Worm (Caenorhabditis elegans) whole organism, late embryonic: Measurements from ENCODE around the gene Y73C8C.12.
"Not testable (repeated sequence)": the region's sequence is repeated elsewhere in the genome, so short reads cannot be mapped to it uniquely, and the experiment has no call there.

ENCODE experiments used
- C38D4.7 ChIP-seq: fragments of 200-800 bp; sonication (Bioruptor generic); optimal IDR thresholded peaks from 2 replicates; lab custom pipeline; 2018; ENCODE audit warnings: mild to moderate bottlenecking, missing genetic modification characterization, moderate library complexity, missing compliant biosample characterization
- K02D7.2 ChIP-seq: sonication (generic microtip); optimal IDR thresholded peaks from 2 replicates; lab custom pipeline; 2017; ENCODE audit warnings: mild to moderate bottlenecking, missing genetic modification characterization, missing compliant biosample characterization
- K09A11.1 ChIP-seq: sonication (generic microtip); optimal IDR thresholded peaks from 2 replicates; lab custom pipeline; 2017; ENCODE audit warnings: antibody characterized with exemption, mild to moderate bottlenecking, missing genetic modification characterization, missing compliant biosample characterization; ENCODE audit not compliant: insufficient read depth
- ama-1 ChIP-seq: fragments of 150-350 bp; optimal IDR thresholded peaks from 2 replicates; lab custom pipeline; 2014
- ceh-18 ChIP-seq: sonication (generic microtip); optimal IDR thresholded peaks from 2 replicates; lab custom pipeline; 2016; ENCODE audit warnings: missing genetic modification characterization, missing compliant biosample characterization
- ceh-24 ChIP-seq: sonication (generic microtip); optimal IDR thresholded peaks from 2 replicates; lab custom pipeline; 2016; ENCODE audit warnings: mild to moderate bottlenecking, missing genetic modification characterization, missing compliant biosample characterization
- ceh-30 ChIP-seq: fragments of 150-350 bp; optimal IDR thresholded peaks from 2 replicates; lab custom pipeline; 2014; ENCODE audit warnings: missing biosample characterization, missing genetic modification characterization
- ceh-6 ChIP-seq: fragments of 200-800 bp; sonication (Bioruptor generic); optimal IDR thresholded peaks from 2 replicates; lab custom pipeline; 2018; ENCODE audit warnings: mild to moderate bottlenecking, missing genetic modification characterization, missing compliant biosample characterization
- dmd-4 ChIP-seq: sonication (generic microtip); optimal IDR thresholded peaks from 2 replicates; lab custom pipeline; 2016; ENCODE audit warnings: borderline replicate concordance, missing genetic modification characterization, missing compliant biosample characterization
- elt-2 ChIP-seq: sonication (generic microtip); optimal IDR thresholded peaks from 2 replicates; lab custom pipeline; 2016; ENCODE audit warnings: missing genetic modification reagents, missing genetic modification characterization, missing compliant biosample characterization
- elt-4 ChIP-seq: sonication (generic microtip); optimal IDR thresholded peaks from 2 replicates; lab custom pipeline; 2016; ENCODE audit warnings: missing genetic modification characterization, missing compliant biosample characterization
- ets-4 ChIP-seq: sonication (generic microtip); optimal IDR thresholded peaks from 2 replicates; lab custom pipeline; 2016; ENCODE audit warnings: missing genetic modification characterization, missing compliant biosample characterization
- fax-1 ChIP-seq: sonication (generic microtip); optimal IDR thresholded peaks from 2 replicates; lab custom pipeline; 2016; ENCODE audit warnings: missing genotype, missing genetic modification characterization, missing compliant biosample characterization
- fkh-10 ChIP-seq: fragments of 150-350 bp; optimal IDR thresholded peaks from 2 replicates; lab custom pipeline; 2014; ENCODE audit warnings: missing biosample characterization, missing genetic modification reagents, missing genetic modification characterization
- fkh-6 ChIP-seq: sonication (generic microtip); optimal IDR thresholded peaks from 2 replicates; lab custom pipeline; 2016; ENCODE audit warnings: missing genetic modification characterization, missing compliant biosample characterization
- hlh-6 ChIP-seq: sonication (generic microtip); optimal IDR thresholded peaks from 2 replicates; lab custom pipeline; 2016; ENCODE audit warnings: missing genotype, missing genetic modification characterization, missing compliant biosample characterization
- hlh-8 ChIP-seq: sonication (generic microtip); optimal IDR thresholded peaks from 2 replicates; lab custom pipeline; 2016; ENCODE audit warnings: missing genotype, missing genetic modification characterization, missing compliant biosample characterization
- lim-6 ChIP-seq: sonication (generic microtip); optimal IDR thresholded peaks from 2 replicates; lab custom pipeline; 2016; ENCODE audit warnings: missing genetic modification characterization, missing compliant biosample characterization
- lin-11 ChIP-seq: fragments of 200-800 bp; sonication (Bioruptor generic); optimal IDR thresholded peaks from 2 replicates; lab custom pipeline; 2018; ENCODE audit warnings: mild to moderate bottlenecking, missing genetic modification characterization, missing compliant biosample characterization
- madf-2 ChIP-seq: sonication (generic microtip); optimal IDR thresholded peaks from 2 replicates; lab custom pipeline; 2017; ENCODE audit warnings: missing genetic modification characterization, missing compliant biosample characterization
- mec-3 ChIP-seq: sonication (generic microtip); optimal IDR thresholded peaks from 2 replicates; lab custom pipeline; 2016; ENCODE audit warnings: borderline replicate concordance, missing genetic modification characterization, missing compliant biosample characterization
- nfya-1 ChIP-seq: sonication (generic microtip); optimal IDR thresholded peaks from 2 replicates; lab custom pipeline; 2017; ENCODE audit warnings: missing genetic modification characterization, mild to moderate bottlenecking, missing compliant biosample characterization, antibody characterized with exemption, moderate library complexity
- nhr-11 ChIP-seq: fragments of 150-350 bp; optimal IDR thresholded peaks from 2 replicates; lab custom pipeline; 2014; ENCODE audit warnings: missing biosample characterization, missing genetic modification characterization
- odd-2 ChIP-seq: sonication (generic microtip); optimal IDR thresholded peaks from 2 replicates; lab custom pipeline; 2017; ENCODE audit warnings: antibody characterized with exemption, mild to moderate bottlenecking, missing genetic modification characterization, missing compliant biosample characterization
- pat-9 ChIP-seq: fragments of 200-800 bp; sonication (Bioruptor generic); optimal IDR thresholded peaks from 2 replicates; lab custom pipeline; 2018; ENCODE audit warnings: mild to moderate bottlenecking, missing genetic modification characterization, moderate library complexity, missing compliant biosample characterization
- pax-1 ChIP-seq: fragments of 150-350 bp; optimal IDR thresholded peaks from 2 replicates; lab custom pipeline; 2014; ENCODE audit warnings: missing biosample characterization, missing genetic modification characterization
- pha-4 ChIP-seq: fragments of 150-350 bp; optimal IDR thresholded peaks from 2 replicates; lab custom pipeline; 2018; ENCODE audit warnings: missing biosample characterization, missing genetic modification reagents, missing genetic modification characterization
- pqm-1 ChIP-seq: sonication (generic microtip); optimal IDR thresholded peaks from 2 replicates; lab custom pipeline; 2016; ENCODE audit warnings: missing genetic modification characterization, missing compliant biosample characterization
- pros-1 ChIP-seq: fragments of 150-350 bp; optimal IDR thresholded peaks from 2 replicates; lab custom pipeline; 2014; ENCODE audit warnings: missing biosample characterization, missing genetic modification reagents, missing genetic modification characterization
- sox-2 ChIP-seq: fragments of 200-800 bp; sonication (Bioruptor generic); IDR thresholded peaks from 2 replicates; pipeline ENCODE4 v1.3.6; 2022; ENCODE audit warnings: missing genetic modification reagents, missing genetic modification characterization, missing compliant biosample characterization
- sox-4 ChIP-seq: sonication (generic microtip); optimal IDR thresholded peaks from 2 replicates; lab custom pipeline; 2017; ENCODE audit warnings: mild to moderate bottlenecking, missing genetic modification characterization, inconsistent platforms, missing compliant biosample characterization
- syd-9 ChIP-seq: sonication (generic microtip); optimal IDR thresholded peaks from 2 replicates; lab custom pipeline; 2016; ENCODE audit warnings: mild to moderate bottlenecking, missing genetic modification characterization, moderate library complexity, missing compliant biosample characterization
- tbx-7 ChIP-seq: sonication (generic microtip); optimal IDR thresholded peaks from 2 replicates; lab custom pipeline; 2016; ENCODE audit warnings: missing genotype, missing genetic modification characterization, missing compliant biosample characterization
- ttx-3 ChIP-seq: sonication (generic microtip); optimal IDR thresholded peaks from 2 replicates; lab custom pipeline; 2016; ENCODE audit warnings: missing genetic modification reagents, missing genetic modification characterization, missing compliant biosample characterization
- unc-42 ChIP-seq: sonication (generic microtip); optimal IDR thresholded peaks from 2 replicates; lab custom pipeline; 2016; ENCODE audit warnings: missing genotype, missing genetic modification characterization, missing compliant biosample characterization
- unc-86 ChIP-seq: sonication (generic microtip); optimal IDR thresholded peaks from 2 replicates; lab custom pipeline; 2016; ENCODE audit warnings: missing genetic modification characterization, missing compliant biosample characterization
- zip-5 ChIP-seq: sonication (generic microtip); optimal IDR thresholded peaks from 2 replicates; lab custom pipeline; 2016; ENCODE audit warnings: missing genetic modification characterization, missing compliant biosample characterization

Gene Y73C8C.12

ce11 chrV:3088768-3089167, 36.2 kb upstream of the Y73C8C.12 start, which contains the start of gene acs-21 (continued):
- no peak for TF ChIP-seq pqm-1 (tag; lab: Kevin White, UChicago)
- TF ChIP-seq pat-9 (tag; lab: Kevin White, UChicago), result no peak

DNA sequence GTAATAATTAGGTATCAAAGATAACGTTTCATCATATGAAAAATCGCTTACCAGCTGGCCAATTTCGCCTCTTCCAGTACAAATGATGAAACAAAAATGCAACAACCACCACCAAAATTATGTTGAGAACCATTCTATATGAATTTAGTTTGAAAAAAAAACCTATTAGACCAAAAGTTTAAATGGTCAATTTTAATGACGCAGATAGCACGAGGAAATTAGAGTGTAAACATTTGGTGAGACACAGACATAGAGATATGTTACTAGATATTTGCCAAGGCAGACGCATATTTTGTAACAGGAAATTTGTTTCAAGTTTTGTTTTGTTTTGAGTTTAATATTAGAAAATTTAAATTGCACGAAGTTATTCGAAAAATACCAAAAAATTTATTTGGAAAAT, 30.7 kb upstream of the Y73C8C.12 start, which contains the start of gene cyp-33C9:
TSS of gene cyp-33C9 (minus strand) at position 211 of the 400 bp plus-strand sequence.
- no peak for TF ChIP-seq lim-6 (tag; lab: Kevin White, UChicago)
- no peak for TF ChIP-seq ceh-30
- TF ChIP-seq K02D7.2, result no peak
- TF ChIP-seq, all 69 proteins: peak for 0

- TF ChIP-seq C38D4.7 (GFP tag; lab: Kevin White, UChicago), result no peak
- no peak for TF ChIP-seq ceh-6
- TF ChIP-seq zip-5 (tag; lab: Kevin White, UChicago), result no peak
- no peak for TF ChIP-seq ceh-24 (tag; lab: Kevin White, UChicago)
- no peak for TF ChIP-seq unc-42 (tag; lab: Kevin White, UChicago)
- TF ChIP-seq fkh-6 (tag; lab: Kevin White, UChicago), result no peak
- TF ChIP-seq lim-6 (tag; lab: Kevin White, UChicago), result no peak
- no peak for TF ChIP-seq elt-4 (tag; lab: Kevin White, UChicago)
- no peak for TF ChIP-seq nhr-11
- TF ChIP-seq ttx-3, result no peak
- TF ChIP-seq sox-4, result no peak
- TF ChIP-seq pat-9 (tag; lab: Kevin White, UChicago), result no peak
- TF ChIP-seq lin-11 (tag; lab: Kevin White, UChicago), result no peak
- TF ChIP-seq elt-2 (tag; lab: Kevin White, UChicago), result no peak
- no peak for TF ChIP-seq pax-1 (tag; lab: Kevin White, UChicago)
- TF ChIP-seq unc-86 (tag; lab: Kevin White, UChicago), result no peak
- no peak for TF ChIP-seq K02D7.2
- TF ChIP-seq pqm-1 (tag; lab: Kevin White, UChicago), result no peak
- no peak for TF ChIP-seq pros-1
Measured at ce11 chrV:3100527-3100926, 24.5 kb upstream of the Y73C8C.12 start.

DNA sequence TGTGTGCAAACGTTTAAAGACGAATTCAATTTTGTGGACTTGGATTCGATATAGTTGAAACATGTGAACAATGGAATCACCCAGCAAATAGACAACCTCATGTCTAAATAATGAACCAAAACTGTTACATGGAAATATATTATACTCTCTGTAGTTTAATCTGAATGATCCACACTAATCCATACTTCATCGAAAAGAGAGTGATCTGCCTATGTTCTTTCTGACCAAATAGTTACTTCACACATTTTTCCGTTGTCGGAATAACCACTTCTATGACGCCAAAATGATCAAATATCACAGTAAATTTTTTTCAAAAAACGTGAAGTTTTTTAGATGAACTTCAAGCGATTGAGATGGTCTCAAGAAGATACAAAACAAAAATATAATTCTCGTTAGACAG, 23.0 kb upstream of the Y73C8C.12 start, which contains the start of gene Y73C8C.4:
TSS of gene Y73C8C.4 (minus strand) at position 101 of the 400 bp plus-strand sequence.
- TF ChIP-seq madf-2, mec-3, elt-4 (tag; lab: Kevin White, UChicago): not testable (repeated sequence)

DNA sequence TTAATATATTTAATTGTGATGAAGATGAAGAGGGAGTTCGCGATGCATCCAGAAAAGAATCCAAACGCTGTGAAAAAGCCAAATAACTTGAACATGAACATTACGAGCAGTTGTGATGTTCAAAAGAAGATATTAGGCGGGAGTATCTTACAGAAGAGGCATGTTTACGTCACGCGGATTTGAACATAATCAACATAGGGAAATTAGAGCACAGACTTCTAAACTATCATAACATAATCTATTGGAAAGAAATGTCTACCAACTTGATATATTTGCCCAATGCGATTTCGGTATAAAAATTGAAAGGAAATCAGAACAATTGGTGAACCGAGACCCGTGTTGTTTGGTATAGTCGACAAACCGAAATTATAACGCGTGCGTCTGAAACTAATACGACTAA, 20.9 kb upstream of the Y73C8C.12 start, which contains the start of gene str-66:
TSS of gene str-66 (minus strand) at position 101 of the 400 bp plus-strand sequence.
- TF ChIP-seq syd-9 (tag; lab: Kevin White, UChicago) (no peak), fax-1 (tag; lab: Kevin White, UChicago) (no peak), ceh-18 (tag; lab: Kevin White, UChicago) (no peak), sox-2 (no peak), fkh-10 (no peak), hlh-6 (tag; lab: Kevin White, UChicago) (no peak), hlh-8 (tag; lab: Kevin White, UChicago) (no peak), zip-5 (tag; lab: Kevin White, UChicago) (no peak), nfya-1 (tag; lab: Kevin White, UChicago) (no peak), ama-1 (lab: Kevin White, UChicago) (no peak), pha-4 (tag; lab: Kevin White, UChicago) (no peak)

DNA sequence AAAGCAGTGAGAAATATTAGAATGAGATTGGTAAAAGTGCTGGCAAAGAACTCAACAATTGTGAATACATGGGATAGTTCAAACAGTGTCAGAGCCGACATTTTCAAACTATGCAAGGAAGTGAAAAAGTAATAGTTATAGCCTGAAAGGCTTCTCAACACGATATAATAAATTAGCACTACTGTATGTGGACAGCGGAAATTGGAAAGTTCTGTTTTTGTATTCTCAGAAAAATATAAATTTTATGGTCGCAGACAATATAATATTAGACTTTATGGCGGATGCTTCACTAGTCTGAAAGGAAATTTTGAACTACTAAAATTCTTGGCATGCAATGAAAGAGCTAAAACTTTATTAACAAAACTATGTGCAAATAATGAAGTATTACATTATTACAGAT, 19.2 kb upstream of the Y73C8C.12 start, which contains the start of gene str-69:
TSS of gene str-69 (minus strand) at position 101 of the 400 bp plus-strand sequence.
- TF ChIP-seq K09A11.1 (no peak), ets-4 (no peak), nhr-11 (no peak), pha-4 (tag; lab: Kevin White, UChicago) (no peak), sox-2 (no peak), nfya-1 (tag; lab: Kevin White, UChicago) (no peak), tbx-7 (tag; lab: Kevin White, UChicago) (no peak), pat-9 (tag; lab: Kevin White, UChicago) (no peak), odd-2 (tag; lab: Kevin White, UChicago) (no peak), dmd-4 (no peak)
